Fruit fly (Drosophila melanogaster) Kc167 (cell line): ENCODE results near the gene CG16995.

Source experiments
- Myc ChIP-seq: fragments of >200 bp; optimal IDR thresholded peaks from 2 replicates; lab custom pipeline; 2017; ENCODE audit warnings: missing external identifiers
- Sin3A ChIP-seq: fragments of >200 bp; optimal IDR thresholded peaks from 2 replicates; lab custom pipeline; 2018; ENCODE audit warnings: missing external identifiers
- h ChIP-seq: fragments of >200 bp; optimal IDR thresholded peaks from 3 replicates; lab custom pipeline; 2018; ENCODE audit warnings: missing external identifiers
- insv ChIP-seq: fragments of >200 bp; optimal IDR thresholded peaks from 3 replicates; lab custom pipeline; 2018; ENCODE audit warnings: missing external identifiers
- psq ChIP-seq: fragments of >200 bp; optimal IDR thresholded peaks from 2 replicates; lab custom pipeline; 2017; ENCODE audit warnings: missing external identifiers
- ttk ChIP-seq: sonication (Bioruptor generic); optimal IDR thresholded peaks from 2 replicates; lab custom pipeline; 2017; ENCODE audit warnings: missing external identifiers

DNA sequence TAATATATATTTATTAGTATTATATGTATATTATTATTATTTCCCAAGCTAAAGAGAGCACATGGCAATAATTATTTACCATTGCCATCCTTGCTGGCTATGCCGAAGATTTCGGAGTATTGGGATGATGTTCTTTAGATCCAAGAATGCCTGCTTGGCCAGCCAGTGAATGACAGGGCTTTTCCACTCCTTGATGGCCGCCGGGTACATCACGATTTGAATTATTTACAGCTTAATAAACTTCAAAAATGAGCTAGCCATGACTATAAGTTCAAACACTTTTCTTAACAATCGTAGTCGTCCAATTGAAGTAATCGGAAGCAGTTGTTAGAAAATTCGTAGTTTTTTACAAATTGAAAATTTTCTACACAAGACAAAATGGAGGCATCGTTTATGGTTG, 7.9 kb upstream of the CG16995 start, which contains the start of gene CG31949:
- TF ChIP-seq ttk (lab: Kevin White, UChicago) (no peak), Sin3A (lab: Kevin White, UChicago) (no peak), psq (lab: Kevin White, UChicago) (no peak), insv (lab: Kevin White, UChicago) (no peak), h (no peak), Myc (lab: Kevin White, UChicago) (no peak)
